Worm (Caenorhabditis elegans) whole organism, mixed stage, embryonic: ENCODE results near the gene ttr-11.

ENCODE experiments used
- lin-13 ChIP-seq: fragments of 150-350 bp; optimal IDR thresholded peaks from 2 replicates; lab custom pipeline; 2014; ENCODE audit warnings: missing biosample characterization, missing genetic modification characterization
- nhr-76 ChIP-seq: sonication (generic microtip); optimal IDR thresholded peaks from 2 replicates; lab custom pipeline; 2017; ENCODE audit warnings: missing biosample characterization, missing genetic modification characterization
- pha-4 ChIP-seq: fragments of 150-350 bp; optimal IDR thresholded peaks from 2 replicates; lab custom pipeline; 2018; ENCODE audit warnings: missing biosample characterization, missing genetic modification reagents, missing genetic modification characterization
- unc-39 ChIP-seq: fragments of 150-350 bp; optimal IDR thresholded peaks from 2 replicates; lab custom pipeline; 2014; ENCODE audit warnings: missing biosample characterization, missing genetic modification characterization

DNA sequence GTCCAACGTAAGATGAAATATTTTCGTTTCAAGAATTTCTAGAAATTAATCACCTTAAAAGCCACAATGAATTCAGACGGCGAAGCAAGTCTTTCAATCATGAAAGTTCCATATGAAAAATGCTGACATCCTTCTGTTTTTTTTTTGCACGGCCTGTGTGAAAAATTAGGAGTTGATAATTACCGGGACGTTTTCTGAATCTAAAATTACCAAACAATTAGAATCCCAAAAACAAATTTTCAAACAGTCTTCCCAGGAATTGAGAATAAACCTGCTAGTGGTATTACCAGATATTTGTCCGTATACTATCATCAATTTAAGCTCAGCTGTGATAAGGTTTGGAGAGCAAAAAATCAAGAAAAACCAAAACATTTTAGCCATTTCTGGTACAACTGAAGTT, 35.2 kb downstream of the ttr-11 start, which contains the start of gene Y44A6B.3:
- TF ChIP-seq nhr-76 (tag; lab: Kevin White, UChicago): no peak
- TF ChIP-seq pha-4 (tag; lab: Kevin White, UChicago): no peak
- TF ChIP-seq unc-39: no peak
- no peak for TF ChIP-seq lin-13
